Worm (Caenorhabditis elegans) whole organism, L2 larva: Measurements from ENCODE around the gene C05C10.3.

Experiments
- ZK546.5 ChIP-seq: sonication (generic microtip); optimal IDR thresholded peaks from 2 replicates; lab custom pipeline; 2017; ENCODE audit warnings: missing biosample characterization, missing genetic modification characterization
- aly-2 ChIP-seq: fragments of 150-350 bp; optimal IDR thresholded peaks from 2 replicates; lab custom pipeline; 2014; ENCODE audit warnings: missing biosample characterization, missing genetic modification characterization
- ceh-82 ChIP-seq: fragments of 150-350 bp; optimal IDR thresholded peaks from 2 replicates; lab custom pipeline; 2014; ENCODE audit warnings: missing biosample characterization, missing genetic modification characterization
- nhr-237 ChIP-seq: fragments of 150-350 bp; optimal IDR thresholded peaks from 2 replicates; lab custom pipeline; 2014; ENCODE audit warnings: missing biosample characterization, missing genetic modification characterization
- sem-4 ChIP-seq: fragments of 150-350 bp; optimal IDR thresholded peaks from 2 replicates; lab custom pipeline; 2014; ENCODE audit warnings: missing biosample characterization, missing genetic modification reagents, missing genetic modification characterization
- snpc-4 ChIP-seq: fragments of 150-350 bp; optimal IDR thresholded peaks from 2 replicates; lab custom pipeline; 2014; ENCODE audit warnings: missing biosample characterization, missing genetic modification characterization
- ztf-11 ChIP-seq: sonication (generic microtip); optimal IDR thresholded peaks from 2 replicates; lab custom pipeline; 2017; ENCODE audit warnings: missing biosample characterization, missing genetic modification characterization
- ztf-4 ChIP-seq: fragments of 150-350 bp; optimal IDR thresholded peaks from 2 replicates; lab custom pipeline; 2014; ENCODE audit warnings: missing biosample characterization, missing genetic modification characterization

DNA sequence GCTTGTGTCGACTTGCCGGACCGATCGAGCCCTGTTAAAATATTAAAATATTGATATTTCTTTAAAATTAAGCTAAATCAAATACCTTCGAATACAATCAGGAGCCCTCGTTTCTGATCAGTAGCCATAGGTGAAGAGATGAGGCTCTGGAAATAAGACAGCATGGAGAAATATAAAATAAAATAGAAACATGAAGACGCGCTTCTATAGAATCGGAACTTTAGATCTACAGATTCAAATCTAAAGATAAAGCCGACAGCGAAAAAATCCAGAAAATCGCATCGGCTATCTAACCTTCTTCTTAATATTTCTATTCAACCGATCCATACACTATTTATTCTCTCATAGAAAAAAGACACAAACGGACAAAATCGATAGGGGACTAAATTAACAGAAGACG, 30.3 kb upstream of the C05C10.3 start, which contains the start of gene dtmk-1:
- TF ChIP-seq ztf-4 (no peak), ZK546.5 (tag; lab: Kevin White, UChicago) (no peak), ceh-82 (no peak), ztf-11 (tag; lab: Kevin White, UChicago) (no peak), sem-4 (no peak), aly-2 (tag; lab: Kevin White, UChicago) (no peak), nhr-237 (tag; lab: Kevin White, UChicago) (no peak), snpc-4 (tag; lab: Kevin White, UChicago) (no peak)
